Fruit fly (Drosophila melanogaster) whole organism, embryonic: ENCODE results near the gene Est-Q.
A peak's percentile ranks its signal among the peaks of the same experiment; 100 is the strongest.

Experiments
- Adf1 ChIP-seq: fragments of 200-800 bp; sonication (Bioruptor generic); IDR thresholded peaks from 2 replicates; pipeline ENCODE4 v1.3.6; 2022; ENCODE audit warnings: missing biosample characterization, missing genetic modification characterization
- Atf3 ChIP-seq: fragments of 200-800 bp; sonication (Bioruptor generic); optimal IDR thresholded peaks from 3 replicates; lab custom pipeline; 2016; ENCODE audit warnings: missing biosample characterization, missing genetic modification characterization
- CG10274 ChIP-seq: fragments of 200-800 bp; sonication (Bioruptor generic); optimal IDR thresholded peaks from 3 replicates; lab custom pipeline; 2017; ENCODE audit warnings: missing biosample characterization, mild to moderate bottlenecking, missing genetic modification characterization
- CG13424 ChIP-seq: fragments of 200-800 bp; sonication (Bioruptor generic); optimal IDR thresholded peaks from 2 replicates; lab custom pipeline; 2019; ENCODE audit warnings: missing biosample characterization, mild to moderate bottlenecking, missing genetic modification characterization, moderate library complexity
- CG15073 ChIP-seq: fragments of 200-800 bp; sonication (Bioruptor generic); optimal IDR thresholded peaks from 2 replicates; lab custom pipeline; 2016; ENCODE audit warnings: missing biosample characterization, missing genetic modification characterization
- CG15269 ChIP-seq: fragments of 200-800 bp; sonication (Bioruptor generic); optimal IDR thresholded peaks from 2 replicates; lab custom pipeline; 2018; ENCODE audit warnings: missing biosample characterization, mild to moderate bottlenecking, missing genetic modification characterization, moderate library complexity
- CG1603 ChIP-seq: fragments of 200-800 bp; sonication (Bioruptor generic); optimal IDR thresholded peaks from 2 replicates; lab custom pipeline; 2019; ENCODE audit warnings: missing biosample characterization, mild to moderate bottlenecking, missing genetic modification characterization, moderate library complexity
- CG16779 ChIP-seq: fragments of 200-800 bp; sonication (Bioruptor generic); IDR thresholded peaks from 2 replicates; pipeline ENCODE4 v1.3.6; 2022; ENCODE audit warnings: missing biosample characterization, missing genetic modification characterization
- CG17359 ChIP-seq: fragments of 200-800 bp; sonication (Bioruptor generic); optimal IDR thresholded peaks from 3 replicates; lab custom pipeline; 2018; ENCODE audit warnings: missing biosample characterization, mild to moderate bottlenecking, missing genetic modification characterization, moderate library complexity
- CG18262 ChIP-seq: fragments of 200-800 bp; optimal IDR thresholded peaks from 3 replicates; lab custom pipeline; 2019; ENCODE audit warnings: missing biosample characterization, mild to moderate bottlenecking, missing genetic modification characterization, moderate library complexity
- CG2120 ChIP-seq: fragments of 200-800 bp; sonication (Bioruptor generic); optimal IDR thresholded peaks from 3 replicates; lab custom pipeline; 2016; ENCODE audit warnings: missing biosample characterization, missing genetic modification characterization
- CG2678 ChIP-seq: fragments of 200-800 bp; sonication (Bioruptor generic); optimal IDR thresholded peaks from 3 replicates; lab custom pipeline; 2019; ENCODE audit warnings: missing biosample characterization, mild to moderate bottlenecking, missing genetic modification characterization, moderate library complexity
- CG3065 ChIP-seq: fragments of 200-800 bp; sonication (Bioruptor generic); optimal IDR thresholded peaks from 2 replicates; lab custom pipeline; 2016; ENCODE audit warnings: missing biosample characterization, missing genetic modification characterization
- CG32772 ChIP-seq: fragments of 200-800 bp; sonication (Bioruptor generic); IDR thresholded peaks from 2 replicates; pipeline ENCODE4 v1.3.6; 2022; ENCODE audit warnings: missing biosample characterization, missing genetic modification characterization
- CG4424 ChIP-seq: fragments of 200-800 bp; sonication (Bioruptor generic); optimal IDR thresholded peaks from 3 replicates; lab custom pipeline; 2016; ENCODE audit warnings: missing biosample characterization, missing genetic modification characterization
- CG7556 ChIP-seq: fragments of 200-800 bp; sonication (Bioruptor generic); optimal IDR thresholded peaks from 2 replicates; lab custom pipeline; 2017; ENCODE audit warnings: missing biosample characterization, mild to moderate bottlenecking, missing genetic modification characterization
- CG7839 ChIP-seq: fragments of 200-800 bp; sonication (Bioruptor generic); optimal IDR thresholded peaks from 3 replicates; lab custom pipeline; 2018; ENCODE audit warnings: missing biosample characterization, mild to moderate bottlenecking, missing genetic modification characterization, moderate library complexity
- CG8359 ChIP-seq: fragments of 200-800 bp; sonication (Bioruptor generic); optimal IDR thresholded peaks from 2 replicates; lab custom pipeline; 2017; ENCODE audit warnings: missing biosample characterization, mild to moderate bottlenecking, missing genetic modification characterization, borderline replicate concordance
- CG8765 ChIP-seq: fragments of 200-800 bp; sonication (Bioruptor generic); IDR thresholded peaks from 2 replicates; pipeline ENCODE4 v1.3.6; 2022; ENCODE audit warnings: missing biosample characterization, missing genetic modification characterization
- Dip2 ChIP-seq: fragments of 200-800 bp; sonication (Bioruptor generic); IDR thresholded peaks from 2 replicates; pipeline ENCODE4 v1.3.6; 2022; ENCODE audit warnings: missing biosample characterization, missing genetic modification characterization
- Gug ChIP-seq: fragments of 200-800 bp; sonication (Bioruptor generic); IDR thresholded peaks from 4 replicates; pipeline ENCODE4 v1.3.6; 2022; ENCODE audit warnings: missing biosample characterization, missing genetic modification characterization
- Hmr ChIP-seq: fragments of 200-800 bp; sonication (Bioruptor generic); optimal IDR thresholded peaks from 3 replicates; lab custom pipeline; 2017; ENCODE audit warnings: mild to moderate bottlenecking, missing biosample characterization, missing genetic modification reagents, missing genetic modification characterization
- Hr3 ChIP-seq: fragments of 200-800 bp; sonication (Bioruptor generic); optimal IDR thresholded peaks from 3 replicates; lab custom pipeline; 2016; ENCODE audit warnings: missing biosample characterization, missing genetic modification characterization
- Lhr ChIP-seq: fragments of 200-800 bp; sonication (Bioruptor generic); optimal IDR thresholded peaks from 3 replicates; lab custom pipeline; 2017; ENCODE audit warnings: mild to moderate bottlenecking, missing biosample characterization, missing genetic modification reagents, missing genetic modification characterization
- MTF-1 ChIP-seq: fragments of 200-800 bp; sonication (Bioruptor generic); optimal IDR thresholded peaks from 2 replicates; lab custom pipeline; 2018; ENCODE audit warnings: missing biosample characterization, mild to moderate bottlenecking, missing genetic modification characterization, borderline replicate concordance
- NfI ChIP-seq: fragments of 200-800 bp; sonication (Bioruptor generic); optimal IDR thresholded peaks from 3 replicates; lab custom pipeline; 2018; ENCODE audit warnings: missing biosample characterization, mild to moderate bottlenecking, missing genetic modification characterization, moderate library complexity
- Ravus ChIP-seq: fragments of 200-800 bp; sonication (Bioruptor generic); IDR thresholded peaks from 2 replicates; pipeline ENCODE4 v1.3.6; 2022; ENCODE audit warnings: missing biosample characterization, missing genetic modification characterization
- Six4 ChIP-seq: fragments of 200-800 bp; sonication (Bioruptor generic); optimal IDR thresholded peaks from 2 replicates; lab custom pipeline; 2016; ENCODE audit warnings: missing biosample characterization, missing genetic modification characterization
- abd-A ChIP-seq: fragments of 200-800 bp; sonication (Bioruptor generic); optimal IDR thresholded peaks from 3 replicates; lab custom pipeline; 2019; ENCODE audit warnings: missing biosample characterization, mild to moderate bottlenecking, missing genetic modification characterization, moderate library complexity
- ara ChIP-seq: fragments of 200-800 bp; sonication (Bioruptor generic); IDR thresholded peaks from 2 replicates; pipeline ENCODE4 v1.3.6; 2022; ENCODE audit warnings: missing biosample characterization, missing genetic modification characterization
- ase ChIP-seq: fragments of 200-800 bp; sonication (Bioruptor generic); IDR thresholded peaks from 3 replicates; pipeline ENCODE4 v1.3.6; 2022; ENCODE audit warnings: missing biosample characterization, missing genetic modification characterization
- bbx ChIP-seq: fragments of 200-800 bp; sonication (Bioruptor generic); IDR thresholded peaks from 2 replicates; pipeline ENCODE4 v1.3.6; 2022; ENCODE audit warnings: missing biosample characterization, missing genetic modification characterization; ENCODE audit not compliant: partially characterized antibody
- bigmax ChIP-seq: fragments of 200-800 bp; sonication (Bioruptor generic); optimal IDR thresholded peaks from 2 replicates; lab custom pipeline; 2018; ENCODE audit warnings: missing biosample characterization, mild to moderate bottlenecking, missing genetic modification characterization
- dan ChIP-seq: fragments of 200-800 bp; sonication (Bioruptor generic); IDR thresholded peaks from 2 replicates; pipeline ENCODE4 v1.3.6; 2022; ENCODE audit warnings: missing biosample characterization, missing genetic modification characterization
- dpn ChIP-seq, 2 experiments: fragments of 200-800 bp; sonication (Bioruptor generic); optimal IDR thresholded peaks; 3 replicates each; lab custom pipeline; 2016; ENCODE audit warnings: missing biosample characterization in 2 of 2, missing genetic modification characterization in 2 of 2
- dysf ChIP-seq: fragments of 200-800 bp; sonication (Bioruptor generic); IDR thresholded peaks from 3 replicates; pipeline ENCODE4 v1.3.6; 2022; ENCODE audit warnings: missing biosample characterization, missing genetic modification characterization
- knrl ChIP-seq: fragments of 200-800 bp; sonication (Bioruptor generic); IDR thresholded peaks from 3 replicates; pipeline ENCODE4 v1.3.6; 2022; ENCODE audit warnings: missing biosample characterization, missing genetic modification characterization; ENCODE audit not compliant: partially characterized antibody
- lab ChIP-seq: fragments of 200-800 bp; sonication (Bioruptor generic); optimal IDR thresholded peaks from 3 replicates; lab custom pipeline; 2017; ENCODE audit warnings: missing biosample characterization, missing genetic modification characterization, mild to moderate bottlenecking, moderate library complexity, missing genetic modification reagents
- lov ChIP-seq, 2 experiments: fragments of 200-800 bp in 1 of 2; fragments of >200 bp in 1 of 2; sonication (Bioruptor generic) in 1 of 2; IDR thresholded peaks in 1 of 2; optimal IDR thresholded peaks in 1 of 2; 2 replicates in 1 of 2; 3 replicates in 1 of 2; pipeline versions ENCODE4 v1.3.6 to Lab custom; 2017 to 2022; ENCODE audit warnings: missing biosample characterization in 1 of 2, missing genetic modification characterization in 1 of 2
- mirr ChIP-seq: fragments of 200-800 bp; sonication (Bioruptor generic); optimal IDR thresholded peaks from 3 replicates; lab custom pipeline; 2018; ENCODE audit warnings: missing biosample characterization, mild to moderate bottlenecking, missing genetic modification characterization
- nom ChIP-seq: fragments of 200-800 bp; sonication (Bioruptor generic); optimal IDR thresholded peaks from 2 replicates; lab custom pipeline; 2017; ENCODE audit warnings: missing biosample characterization, missing genetic modification characterization, mild to moderate bottlenecking, moderate library complexity, missing genetic modification reagents
- pho ChIP-seq: fragments of 200-800 bp; sonication (Bioruptor generic); optimal IDR thresholded peaks from 2 replicates; lab custom pipeline; 2016; ENCODE audit warnings: missing biosample characterization, missing genetic modification characterization
- pros ChIP-seq: fragments of 200-800 bp; sonication (Bioruptor generic); optimal IDR thresholded peaks from 3 replicates; lab custom pipeline; 2019; ENCODE audit warnings: missing biosample characterization, mild to moderate bottlenecking, missing genetic modification characterization, moderate library complexity
- ranshi ChIP-seq: fragments of 200-800 bp; sonication (Bioruptor generic); IDR thresholded peaks from 2 replicates; pipeline ENCODE4 v1.3.6; 2022; ENCODE audit warnings: missing biosample characterization, missing genetic modification characterization
- repo ChIP-seq: fragments of 200-800 bp; sonication (Bioruptor generic); optimal IDR thresholded peaks from 2 replicates; lab custom pipeline; 2016; ENCODE audit warnings: missing biosample characterization, missing genetic modification characterization
- ro ChIP-seq: fragments of 200-800 bp; sonication (Bioruptor generic); IDR thresholded peaks from 2 replicates; pipeline ENCODE4 v1.3.6; 2022; ENCODE audit warnings: missing biosample characterization, missing genetic modification characterization
- scrt ChIP-seq: fragments of 200-800 bp; sonication (Bioruptor generic); optimal IDR thresholded peaks from 2 replicates; lab custom pipeline; 2018; ENCODE audit warnings: missing biosample characterization, mild to moderate bottlenecking, missing genetic modification characterization, moderate library complexity
- tin ChIP-seq: fragments of 200-800 bp; sonication (Bioruptor generic); optimal IDR thresholded peaks from 3 replicates; lab custom pipeline; 2016; ENCODE audit warnings: missing biosample characterization, missing genetic modification characterization
- unpg ChIP-seq: fragments of 200-800 bp; sonication (Bioruptor generic); optimal IDR thresholded peaks from 3 replicates; lab custom pipeline; 2018; ENCODE audit warnings: missing biosample characterization, mild to moderate bottlenecking, missing genetic modification characterization, moderate library complexity
- zen2 ChIP-seq: fragments of 200-800 bp; sonication (Bioruptor generic); IDR thresholded peaks from 3 replicates; pipeline ENCODE4 v1.3.6; 2022; ENCODE audit warnings: missing biosample characterization, missing genetic modification characterization; ENCODE audit not compliant: partially characterized antibody

Gene Est-Q

dm6 chr3L:21464240-21464639, 37.0 kb upstream of the Est-Q start (continued):
- TF ChIP-seq CG8765 (GFP tag; lab: Robert Waterston, UW) (0 out of 2 replicates have a peak, but pooled peaks have one; percentile 32), CG18262 (peak; percentile 88), Six4 (GFP tag; lab: Kevin White, UChicago) (peak; percentile 9), scrt (peak; percentile 33), unpg (GFP tag; lab: Kevin White, UChicago) (peak; percentile 76), pros (GFP tag; lab: Kevin White, UChicago) (no peak), CG32772 (GFP tag; lab: Robert Waterston, UW) (0 out of 2 replicates have a peak, but pooled peaks have one; percentile 42), Gug (no peak), dysf (no peak), Dip2 (no peak), CG2678 (tag; lab: Kevin White, UChicago) (peak; percentile 68), mirr (no peak), CG16779 (GFP tag; lab: Robert Waterston, UW) (no peak), CG1603 (tag; lab: Kevin White, UChicago) (peak; percentile 89), zen2 (GFP tag; lab: Robert Waterston, UW) (no peak), CG2120 (GFP tag; lab: Kevin White, UChicago) (no peak), CG13424 (tag; lab: Kevin White, UChicago) (peak; percentile 54), Ravus (no peak), ranshi (GFP tag; lab: Robert Waterston, UW) (peak; percentile 23; the same call in 1 of the 2 replicates), Hmr (GFP tag; lab: Kevin White, UChicago) (peak; percentile 12), CG7839 (tag; lab: Kevin White, UChicago) (peak; percentile 73), knrl (GFP tag; lab: Robert Waterston, UW) (no peak), CG15073 (GFP tag; lab: Kevin White, UChicago) (no peak), ase (GFP tag; lab: Robert Waterston, UW) (peak; percentile 27; the same call in 1 of the 3 replicates), CG17359 (tag; lab: Kevin White, UChicago) (peak; percentile 77), NfI (GFP tag; lab: Kevin White, UChicago) (peak; percentile 3), CG3065 (GFP tag; lab: Kevin White, UChicago) (no peak), tin (GFP tag; lab: Kevin White, UChicago) (no peak), nom (GFP tag; lab: Kevin White, UChicago) (no peak), bigmax (GFP tag; lab: Kevin White, UChicago) (peak; percentile 22), ara (GFP tag; lab: Robert Waterston, UW) (peak; percentile 91), ro (no peak), CG4424 (GFP tag; lab: Kevin White, UChicago) (peak; percentile 57), lov (optimal IDR thresholded peaks at IDR 0.05; lab: Kevin White, UChicago) (no peak), lov (GFP tag; IDR thresholded peaks at IDR 0.05; lab: Robert Waterston, UW) (peak; percentile 90), CG8359 (peak; percentile 89), pho (GFP tag; lab: Kevin White, UChicago) (no peak), CG7556 (GFP tag; lab: Kevin White, UChicago) (peak; percentile 64), repo (GFP tag; lab: Kevin White, UChicago) (no peak), abd-A (tag; lab: Kevin White, UChicago) (no peak), MTF-1 (GFP tag; lab: Kevin White, UChicago) (peak; percentile 91), CG15269 (tag; lab: Kevin White, UChicago) (no peak), Adf1 (GFP tag; lab: Robert Waterston, UW) (no peak), bbx (GFP tag; lab: Robert Waterston, UW) (no peak), CG10274 (GFP tag; lab: Kevin White, UChicago) (peak; percentile 28), dpn (GFP tag; optimal IDR thresholded peaks at IDR 0.05; lab: Kevin White, UChicago) (no peak), Hr3 (no peak), lab (GFP tag; lab: Kevin White, UChicago) (peak; percentile 55), Atf3 (GFP tag; lab: Kevin White, UChicago) (peak; percentile 24), dan (GFP tag; lab: Robert Waterston, UW) (no peak), Lhr (GFP tag; lab: Kevin White, UChicago) (peak; percentile 87)
